Fruit fly (Drosophila melanogaster) whole organism, wandering third instar larva: ENCODE results near the gene CG32536.

Experiments
- Abd-B ChIP-seq: fragments of >200 bp; optimal IDR thresholded peaks from 2 replicates; lab custom pipeline; 2017; ENCODE audit warnings: missing biosample characterization, missing genetic modification characterization
- Hr78 ChIP-seq: fragments of >200 bp; optimal IDR thresholded peaks from 2 replicates; lab custom pipeline; 2017; ENCODE audit warnings: missing biosample characterization, missing genetic modification characterization
- Myc ChIP-seq: fragments of >200 bp; optimal IDR thresholded peaks from 2 replicates; lab custom pipeline; 2017
- N ChIP-seq: fragments of >200 bp; optimal IDR thresholded peaks from 2 replicates; lab custom pipeline; 2018; ENCODE audit warnings: missing biosample characterization, missing external identifiers, missing genetic modification characterization
- br ChIP-seq: fragments of 200-800 bp; sonication (Bioruptor generic); optimal IDR thresholded peaks from 2 replicates; lab custom pipeline; 2016; ENCODE audit warnings: missing biosample characterization, missing genetic modification characterization
- dmrt93B ChIP-seq: fragments of 200-800 bp; sonication (Bioruptor generic); optimal IDR thresholded peaks from 2 replicates; lab custom pipeline; 2018; ENCODE audit warnings: missing biosample characterization, mild to moderate bottlenecking, missing genetic modification characterization
- foxo ChIP-seq, 2 experiments: fragments of 200-800 bp; sonication (Bioruptor generic); optimal IDR thresholded peaks; 2 replicates in 1 of 2; 3 replicates in 1 of 2; lab custom pipeline; 2016 to 2017; ENCODE audit warnings: missing biosample characterization in 2 of 2, missing genetic modification characterization in 2 of 2
- jim ChIP-seq: fragments of 175-275, 200-325 bp; sonication (Bioruptor generic); optimal IDR thresholded peaks from 2 replicates; lab custom pipeline; 2016; ENCODE audit warnings: missing biosample characterization, mild to moderate bottlenecking, missing genetic modification characterization
- lola ChIP-seq: fragments of >200 bp; optimal IDR thresholded peaks from 2 replicates; lab custom pipeline; 2017; ENCODE audit warnings: missing biosample characterization, missing genetic modification characterization
- psq ChIP-seq: fragments of 200-800 bp; sonication (Bioruptor generic); optimal IDR thresholded peaks from 3 replicates; lab custom pipeline; 2017; ENCODE audit warnings: missing biosample characterization, mild to moderate bottlenecking, missing genetic modification characterization, moderate library complexity
- rgr ChIP-seq: fragments of 200-800 bp; sonication (Bioruptor generic); optimal IDR thresholded peaks from 3 replicates; lab custom pipeline; 2016; ENCODE audit warnings: missing biosample characterization, mild to moderate bottlenecking, missing genetic modification characterization

DNA sequence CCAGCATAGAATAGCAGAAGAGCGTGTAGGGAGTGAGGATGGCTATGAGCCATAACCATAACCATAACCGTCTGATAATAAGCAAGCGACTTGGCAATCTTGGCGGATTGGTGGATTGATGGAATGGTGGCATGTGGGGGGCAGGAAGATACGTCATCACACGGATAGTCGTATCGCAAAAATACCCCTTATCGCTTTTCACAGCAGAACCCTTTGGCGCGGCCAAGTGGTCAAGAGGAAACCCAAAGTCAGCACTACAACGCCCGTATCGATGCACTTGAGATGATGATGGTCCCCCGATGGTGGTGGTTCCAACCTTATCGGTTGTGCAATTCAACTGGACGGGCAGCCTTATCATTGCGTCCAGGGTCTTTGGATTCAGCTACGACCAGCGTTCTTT is 8.7 kb upstream of the CG32536 start:
- TF ChIP-seq foxo (GFP tag; optimal IDR thresholded peaks at IDR 0.05; lab: Kevin White, UChicago), result no peak
- no peak for TF ChIP-seq psq (GFP tag; lab: Kevin White, UChicago)
- no peak for TF ChIP-seq dmrt93B (GFP tag; lab: Kevin White, UChicago)
- TF ChIP-seq jim (GFP tag; lab: Kevin White, UChicago), result no peak
- no peak for TF ChIP-seq Abd-B
- no peak for TF ChIP-seq Hr78
- TF ChIP-seq br, result no peak
- TF ChIP-seq Myc, result no peak
- no peak for TF ChIP-seq lola (GFP tag; lab: Kevin White, UChicago)
- no peak for TF ChIP-seq N (GFP tag; lab: Kevin White, UChicago)
- no peak for TF ChIP-seq rgr (GFP tag; lab: Kevin White, UChicago)
